Fruit fly (Drosophila melanogaster) whole organism, wandering third instar larva: Measurements from ENCODE around the gene Oatp33Eb.

Experiments used
- Dfd ChIP-seq: fragments of >200 bp; optimal IDR thresholded peaks from 2 replicates; lab custom pipeline; 2017; ENCODE audit warnings: missing biosample characterization, missing genetic modification characterization
- Hr83 ChIP-seq: fragments of 200-300 bp; sonication (Bioruptor generic); optimal IDR thresholded peaks from 2 replicates; lab custom pipeline; 2016; ENCODE audit warnings: missing biosample characterization, mild to moderate bottlenecking, missing genetic modification characterization, moderate library complexity; ENCODE audit not compliant: poor library complexity, severe bottlenecking
- dmrt93B ChIP-seq: fragments of 200-800 bp; sonication (Bioruptor generic); optimal IDR thresholded peaks from 2 replicates; lab custom pipeline; 2018; ENCODE audit warnings: missing biosample characterization, mild to moderate bottlenecking, missing genetic modification characterization
- foxo ChIP-seq, 2 experiments: fragments of 200-800 bp; sonication (Bioruptor generic); optimal IDR thresholded peaks; 2 replicates in 1 of 2; 3 replicates in 1 of 2; lab custom pipeline; 2016 to 2017; ENCODE audit warnings: missing biosample characterization in 2 of 2, missing genetic modification characterization in 2 of 2

dm6 chr2L:12460767-12461739 lies 12.8 kb downstream of the Oatp33Eb start:
- TF ChIP-seq dmrt93B (GFP tag; lab: Kevin White, UChicago) (no peak), foxo (GFP tag; optimal IDR thresholded peaks at IDR 0.05; lab: Kevin White, UChicago) (peak; percentile 12 to 62), Dfd (GFP tag; lab: Kevin White, UChicago) (no peak), Hr83 (GFP tag; lab: Kevin White, UChicago) (peak; percentile 85)
